Fruit fly (Drosophila melanogaster) whole organism, embryonic: ENCODE data around the gene CG17996.

Experiments
- Ada2b ChIP-seq: fragments of 200-800 bp; sonication (Bioruptor generic); IDR thresholded peaks from 2 replicates; pipeline ENCODE4 v1.3.6; 2022; ENCODE audit warnings: missing biosample characterization, missing genetic modification characterization
- BEAF-32 ChIP-seq: fragments of 200-800 bp; sonication (Bioruptor generic); optimal IDR thresholded peaks from 3 replicates; lab custom pipeline; 2017; ENCODE audit warnings: missing biosample characterization, missing genetic modification characterization, mild to moderate bottlenecking, moderate library complexity, missing genetic modification reagents
- Bdp1 ChIP-seq: fragments of 200-800 bp; sonication (Bioruptor generic); optimal IDR thresholded peaks from 3 replicates; lab custom pipeline; 2016; ENCODE audit warnings: missing biosample characterization, missing genetic modification characterization
- C15 ChIP-seq: fragments of 200-800 bp; sonication (Bioruptor generic); IDR thresholded peaks from 3 replicates; pipeline ENCODE4 v1.3.6; 2022; ENCODE audit warnings: missing biosample characterization, missing genetic modification characterization
- CG10209 ChIP-seq: fragments of 200-800 bp; sonication (Bioruptor generic); optimal IDR thresholded peaks from 3 replicates; lab custom pipeline; 2017; ENCODE audit warnings: missing biosample characterization, mild to moderate bottlenecking, missing genetic modification characterization, missing genetic modification reagents
- CG10267 ChIP-seq: fragments of 200-800 bp; sonication (Bioruptor generic); optimal IDR thresholded peaks from 2 replicates; lab custom pipeline; 2018; ENCODE audit warnings: missing biosample characterization, mild to moderate bottlenecking, missing genetic modification characterization, moderate library complexity
- CG11398 ChIP-seq: fragments of 200-800 bp; sonication (Bioruptor generic); optimal IDR thresholded peaks from 2 replicates; lab custom pipeline; 2016; ENCODE audit warnings: missing biosample characterization, missing genetic modification characterization
- CG11504 ChIP-seq: fragments of 200-800 bp; sonication (Bioruptor generic); optimal IDR thresholded peaks from 3 replicates; lab custom pipeline; 2019; ENCODE audit warnings: missing biosample characterization, mild to moderate bottlenecking, missing genetic modification characterization, moderate library complexity
- CG13894 ChIP-seq: fragments of 200-800 bp; sonication (Bioruptor generic); optimal IDR thresholded peaks from 3 replicates; lab custom pipeline; 2018; ENCODE audit warnings: missing biosample characterization, mild to moderate bottlenecking, missing genetic modification characterization, moderate library complexity
- CG14710 ChIP-seq: fragments of 200-800 bp; sonication (Bioruptor generic); optimal IDR thresholded peaks from 3 replicates; lab custom pipeline; 2019; ENCODE audit warnings: missing biosample characterization, mild to moderate bottlenecking, missing genetic modification characterization, moderate library complexity
- CG14860 ChIP-seq: fragments of 200-800 bp; sonication (Bioruptor generic); IDR thresholded peaks from 3 replicates; pipeline ENCODE4 v1.3.6; 2022; ENCODE audit warnings: missing biosample characterization, missing genetic modification characterization; ENCODE audit not compliant: partially characterized antibody
- CG17359 ChIP-seq: fragments of 200-800 bp; sonication (Bioruptor generic); optimal IDR thresholded peaks from 3 replicates; lab custom pipeline; 2018; ENCODE audit warnings: missing biosample characterization, mild to moderate bottlenecking, missing genetic modification characterization, moderate library complexity
- CG2120 ChIP-seq: fragments of 200-800 bp; sonication (Bioruptor generic); optimal IDR thresholded peaks from 3 replicates; lab custom pipeline; 2016; ENCODE audit warnings: missing biosample characterization, missing genetic modification characterization
- CG3995 ChIP-seq: fragments of 200-800 bp; sonication (Bioruptor generic); optimal IDR thresholded peaks from 3 replicates; lab custom pipeline; 2016; ENCODE audit warnings: missing biosample characterization, missing genetic modification characterization
- CG4617 ChIP-seq: fragments of 200-800 bp; sonication (Bioruptor generic); optimal IDR thresholded peaks from 3 replicates; lab custom pipeline; 2016; ENCODE audit warnings: missing biosample characterization, missing genetic modification characterization, borderline replicate concordance
- CG5245 ChIP-seq: fragments of 200-800 bp; sonication (Bioruptor generic); optimal IDR thresholded peaks from 3 replicates; lab custom pipeline; 2016; ENCODE audit warnings: missing biosample characterization, missing genetic modification characterization
- CG6254 ChIP-seq: fragments of 200-800 bp; sonication (Bioruptor generic); optimal IDR thresholded peaks from 3 replicates; lab custom pipeline; 2017; ENCODE audit warnings: mild to moderate bottlenecking, missing biosample characterization, missing genetic modification reagents, missing genetic modification characterization
- CG6813 ChIP-seq: fragments of 200-800 bp; sonication (Bioruptor generic); optimal IDR thresholded peaks from 2 replicates; lab custom pipeline; 2017; ENCODE audit warnings: missing biosample characterization, missing genetic modification characterization, mild to moderate bottlenecking, moderate library complexity, missing genetic modification reagents
- CG8478 ChIP-seq: fragments of >200 bp; optimal IDR thresholded peaks from 2 replicates; lab custom pipeline; 2018
- CG8765 ChIP-seq: fragments of 200-800 bp; sonication (Bioruptor generic); IDR thresholded peaks from 2 replicates; pipeline ENCODE4 v1.3.6; 2022; ENCODE audit warnings: missing biosample characterization, missing genetic modification characterization
- CoRest ChIP-seq: fragments of 200-800 bp; sonication (Bioruptor generic); optimal IDR thresholded peaks from 3 replicates; lab custom pipeline; 2018; ENCODE audit warnings: missing biosample characterization, mild to moderate bottlenecking, missing genetic modification characterization, moderate library complexity
- Hmr ChIP-seq: fragments of 200-800 bp; sonication (Bioruptor generic); optimal IDR thresholded peaks from 3 replicates; lab custom pipeline; 2017; ENCODE audit warnings: mild to moderate bottlenecking, missing biosample characterization, missing genetic modification reagents, missing genetic modification characterization
- Hmx ChIP-seq: fragments of 200-800 bp; sonication (Bioruptor generic); optimal IDR thresholded peaks from 2 replicates; lab custom pipeline; 2016; ENCODE audit warnings: missing biosample characterization, missing genetic modification characterization
- Hr3 ChIP-seq: fragments of 200-800 bp; sonication (Bioruptor generic); optimal IDR thresholded peaks from 3 replicates; lab custom pipeline; 2016; ENCODE audit warnings: missing biosample characterization, missing genetic modification characterization
- Hr51 ChIP-seq, 2 experiments: fragments of 200-800 bp; sonication (Bioruptor generic); optimal IDR thresholded peaks; 2 replicates in 1 of 2; 3 replicates in 1 of 2; lab custom pipeline; 2016 to 2018; ENCODE audit warnings: missing biosample characterization in 2 of 2, missing genetic modification characterization in 2 of 2, mild to moderate bottlenecking in 1 of 2, moderate library complexity in 1 of 2
- Hr78 ChIP-seq, 2 experiments: fragments of 200-800 bp in 1 of 2; fragments of >200 bp in 1 of 2; sonication (Bioruptor generic) in 1 of 2; optimal IDR thresholded peaks; 2 replicates each; lab custom pipeline; 2017 to 2019; ENCODE audit warnings: missing biosample characterization in 2 of 2, missing genetic modification characterization in 2 of 2, mild to moderate bottlenecking in 1 of 2, moderate library complexity in 1 of 2
- Hsf ChIP-seq: fragments of 200-800 bp; sonication (Bioruptor generic); optimal IDR thresholded peaks from 3 replicates; lab custom pipeline; 2016; ENCODE audit warnings: missing biosample characterization, missing genetic modification characterization
- MBD-R2 ChIP-seq: fragments of 200-800 bp; sonication (Bioruptor generic); IDR thresholded peaks from 2 replicates; pipeline ENCODE4 v1.3.6; 2022; ENCODE audit warnings: missing biosample characterization, missing genetic modification characterization
- MESR4 ChIP-seq: fragments of 200-800 bp; sonication (Bioruptor generic); optimal IDR thresholded peaks from 2 replicates; lab custom pipeline; 2018; ENCODE audit warnings: missing biosample characterization, mild to moderate bottlenecking, missing genetic modification characterization, moderate library complexity
- Med ChIP-seq: fragments of 200-800 bp; sonication (Bioruptor generic); peaks from one replicate; lab custom pipeline; 2016; ENCODE audit warnings: missing biosample characterization, missing genetic modification characterization, mild to moderate bottlenecking, inconsistent platforms, moderate library complexity
- Myb ChIP-seq: fragments of 200-800 bp; sonication (Bioruptor generic); optimal IDR thresholded peaks from 2 replicates; lab custom pipeline; 2016; ENCODE audit warnings: missing biosample characterization, missing genetic modification characterization
- Sry-β ChIP-seq: fragments of 200-800 bp; sonication (Bioruptor generic); optimal IDR thresholded peaks from 2 replicates; lab custom pipeline; 2018; ENCODE audit warnings: missing biosample characterization, mild to moderate bottlenecking, missing genetic modification characterization, moderate library complexity
- Usf ChIP-seq: fragments of 200-800 bp; sonication (Bioruptor generic); optimal IDR thresholded peaks from 2 replicates; lab custom pipeline; 2017; ENCODE audit warnings: missing genotype, missing biosample characterization, missing genetic modification characterization
- bowl ChIP-seq: fragments of 200-800 bp; sonication (Bioruptor generic); IDR thresholded peaks from 2 replicates; pipeline ENCODE4 v1.3.6; 2022; ENCODE audit warnings: missing biosample characterization, missing genetic modification characterization
- chn ChIP-seq: fragments of 200-800 bp; sonication (Bioruptor generic); optimal IDR thresholded peaks from 2 replicates; lab custom pipeline; 2016; ENCODE audit warnings: missing biosample characterization, missing genetic modification characterization
- crp ChIP-seq, 2 experiments: fragments of 200-800 bp; sonication (Bioruptor generic); optimal IDR thresholded peaks; 2 replicates in 1 of 2; 3 replicates in 1 of 2; lab custom pipeline; 2017; ENCODE audit warnings: missing biosample characterization in 2 of 2, missing genetic modification characterization in 2 of 2, mild to moderate bottlenecking in 1 of 2, moderate library complexity in 1 of 2
- ems ChIP-seq: fragments of 200-800 bp; sonication (Bioruptor generic); optimal IDR thresholded peaks from 3 replicates; lab custom pipeline; 2016; ENCODE audit warnings: missing biosample characterization, missing genetic modification characterization
- fd3F ChIP-seq: fragments of 200-800 bp; sonication (Bioruptor generic); optimal IDR thresholded peaks from 2 replicates; lab custom pipeline; 2018; ENCODE audit warnings: missing biosample characterization, mild to moderate bottlenecking, missing genetic modification characterization, moderate library complexity
- kni ChIP-seq: fragments of 200-800 bp; sonication (Bioruptor generic); optimal IDR thresholded peaks from 3 replicates; lab custom pipeline; 2017; ENCODE audit warnings: mild to moderate bottlenecking, missing biosample characterization, missing genetic modification reagents, missing genetic modification characterization
- lbe ChIP-seq: fragments of 200-800 bp; sonication (Bioruptor generic); optimal IDR thresholded peaks from 2 replicates; lab custom pipeline; 2016; ENCODE audit warnings: missing biosample characterization, mild to moderate bottlenecking, missing genetic modification characterization
- mirr ChIP-seq: fragments of 200-800 bp; sonication (Bioruptor generic); optimal IDR thresholded peaks from 3 replicates; lab custom pipeline; 2018; ENCODE audit warnings: missing biosample characterization, mild to moderate bottlenecking, missing genetic modification characterization
- nom ChIP-seq: fragments of 200-800 bp; sonication (Bioruptor generic); optimal IDR thresholded peaks from 2 replicates; lab custom pipeline; 2017; ENCODE audit warnings: missing biosample characterization, missing genetic modification characterization, mild to moderate bottlenecking, moderate library complexity, missing genetic modification reagents
- phol ChIP-seq: fragments of 200-800 bp; sonication (Bioruptor generic); optimal IDR thresholded peaks from 3 replicates; lab custom pipeline; 2018; ENCODE audit warnings: missing biosample characterization, mild to moderate bottlenecking, missing genetic modification characterization, moderate library complexity
- stwl ChIP-seq: fragments of 200-800 bp; sonication (Bioruptor generic); optimal IDR thresholded peaks from 3 replicates; lab custom pipeline; 2018; ENCODE audit warnings: missing biosample characterization, mild to moderate bottlenecking, missing genetic modification characterization, moderate library complexity
- ttk ChIP-seq: fragments of 200-800 bp; sonication (Bioruptor generic); IDR thresholded peaks from 2 replicates; pipeline ENCODE4 v2.1.2; 2022; ENCODE audit warnings: missing biosample characterization, missing genetic modification characterization
- unpg ChIP-seq: fragments of 200-800 bp; sonication (Bioruptor generic); optimal IDR thresholded peaks from 3 replicates; lab custom pipeline; 2018; ENCODE audit warnings: missing biosample characterization, mild to moderate bottlenecking, missing genetic modification characterization, moderate library complexity
- vnd ChIP-seq: fragments of 200-800 bp; sonication (Bioruptor generic); IDR thresholded peaks from 3 replicates; pipeline ENCODE4 v1.3.6; 2022; ENCODE audit warnings: missing biosample characterization, missing genetic modification characterization; ENCODE audit not compliant: partially characterized antibody
- zen2 ChIP-seq: fragments of 200-800 bp; sonication (Bioruptor generic); IDR thresholded peaks from 3 replicates; pipeline ENCODE4 v1.3.6; 2022; ENCODE audit warnings: missing biosample characterization, missing genetic modification characterization; ENCODE audit not compliant: partially characterized antibody

CG17996 gene

dm6 chr2L:16738206-16738900, 7.5 kb upstream of the CG17996 start, which contains the start of the genes glu and ChLD3 (continued):
- no peak for TF ChIP-seq CG14860 (GFP tag; lab: Robert Waterston, UW)
- TF ChIP-seq phol (tag; lab: Kevin White, UChicago) = peak; percentile 28
- TF ChIP-seq zen2 (GFP tag; lab: Robert Waterston, UW) = no peak
- TF ChIP-seq CG11504 (tag; lab: Kevin White, UChicago) = no peak
- TF ChIP-seq Myb (GFP tag; lab: Kevin White, UChicago) = peak; percentile 98
- no peak for TF ChIP-seq kni
- TF ChIP-seq bowl (GFP tag; lab: Robert Waterston, UW) = no peak
- TF ChIP-seq Med (GFP tag; lab: Kevin White, UChicago) = peak; percentile 72
- no peak for TF ChIP-seq CG11398 (GFP tag; lab: Kevin White, UChicago)
- no peak for TF ChIP-seq Hr3
- no peak for TF ChIP-seq Ada2b
- peak; percentile 39 for TF ChIP-seq stwl (tag; lab: Kevin White, UChicago)
- TF ChIP-seq CG4617 (GFP tag; lab: Kevin White, UChicago) = peak; percentile 11
- TF ChIP-seq CG8765 = no peak
- no peak for TF ChIP-seq lbe (GFP tag; lab: Kevin White, UChicago)
- TF ChIP-seq nom (GFP tag; lab: Kevin White, UChicago) = no peak
- TF ChIP-seq CG14710 (tag; lab: Kevin White, UChicago) = peak; percentile 38
- no peak for TF ChIP-seq Hr51 (GFP tag; optimal IDR thresholded peaks at IDR 0.05; lab: Kevin White, UChicago)
- TF ChIP-seq CG3995 (GFP tag; lab: Kevin White, UChicago) = no peak
- TF ChIP-seq vnd (GFP tag; lab: Robert Waterston, UW) = no peak
- TF ChIP-seq CoRest = peak; percentile 57
- peak; percentile 24 for TF ChIP-seq BEAF-32
- no peak for TF ChIP-seq CG2120 (GFP tag; lab: Kevin White, UChicago)
- TF ChIP-seq CG6254 (GFP tag; lab: Kevin White, UChicago) = no peak
- no peak for TF ChIP-seq crp (GFP tag; optimal IDR thresholded peaks at IDR 0.05; lab: Kevin White, UChicago)
- no peak for TF ChIP-seq unpg (GFP tag; lab: Kevin White, UChicago)
- TF ChIP-seq CG8478 (lab: Kevin White, UChicago) = no peak

DNA sequence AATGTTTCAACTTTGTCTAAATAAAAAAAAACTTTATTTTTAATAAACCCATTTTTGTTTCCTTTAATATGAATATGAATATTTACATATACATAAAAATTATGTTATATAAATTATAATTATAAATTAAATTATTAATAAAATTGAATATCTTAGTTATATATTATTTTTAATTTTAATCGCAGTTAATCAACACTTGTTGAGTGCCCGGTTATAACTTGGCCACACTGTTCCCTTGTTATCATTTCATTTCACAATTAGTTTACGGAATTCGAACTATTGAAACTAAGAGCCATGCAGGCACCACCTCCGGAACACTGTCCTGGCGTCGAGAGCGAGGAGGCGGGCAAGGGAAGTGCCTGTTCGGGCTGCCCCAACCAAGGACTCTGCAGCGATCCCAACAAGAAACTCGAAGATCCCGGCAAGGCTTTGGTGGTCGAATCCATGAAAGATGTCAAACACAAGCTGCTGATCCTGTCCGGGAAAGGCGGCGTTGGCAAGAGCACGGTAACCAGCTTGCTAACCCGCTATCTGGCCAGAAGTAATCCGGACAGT, 1.6 kb upstream of the CG17996 start, which contains the start of gene Nubp1:
Gene Nubp1 (plus strand): TSS at position 213 of the 555 bp plus-strand sequence.
- TF ChIP-seq Usf = no peak
- TF ChIP-seq Hmr (GFP tag; lab: Kevin White, UChicago) = no peak
- TF ChIP-seq chn (GFP tag; lab: Kevin White, UChicago) = no peak
- peak; percentile 50 for TF ChIP-seq MBD-R2 (GFP tag; lab: Robert Waterston, UW)
- peak; percentile 68 for TF ChIP-seq MESR4 (GFP tag; lab: Kevin White, UChicago)
- no peak for TF ChIP-seq Hmx (GFP tag; lab: Kevin White, UChicago)
- TF ChIP-seq ems = no peak
- no peak for TF ChIP-seq Hsf (GFP tag; lab: Kevin White, UChicago)
- TF ChIP-seq CG10209 (GFP tag; lab: Kevin White, UChicago) = no peak
- TF ChIP-seq CG10267 (tag; lab: Kevin White, UChicago) = peak; percentile 67
- no peak for TF ChIP-seq CG17359 (tag; lab: Kevin White, UChicago)
- no peak for TF ChIP-seq CG6813 (GFP tag; lab: Kevin White, UChicago)
- TF ChIP-seq Myb (GFP tag; lab: Kevin White, UChicago) = no peak
- TF ChIP-seq ttk = no peak
- TF ChIP-seq fd3F (GFP tag; lab: Kevin White, UChicago) = no peak
- TF ChIP-seq mirr (GFP tag; lab: Kevin White, UChicago) = no peak
- TF ChIP-seq CG13894 (tag; lab: Kevin White, UChicago) = no peak
- TF ChIP-seq Bdp1 (GFP tag; lab: Kevin White, UChicago) = no peak
- no peak for TF ChIP-seq C15 (GFP tag; lab: Robert Waterston, UW)
- TF ChIP-seq Hr78 (GFP tag; optimal IDR thresholded peaks at IDR 0.05; lab: Kevin White, UChicago) = no peak
- no peak for TF ChIP-seq CG5245
- TF ChIP-seq stwl (tag; lab: Kevin White, UChicago) = peak; percentile 76
- TF ChIP-seq Sry-β (GFP tag; lab: Kevin White, UChicago) = no peak
